Worm (Caenorhabditis elegans) whole organism, mixed stage, embryonic: ENCODE results near the gene nspc-4.

Source experiments
- ceh-43 ChIP-seq: fragments of 200-800 bp; sonication (Bioruptor generic); optimal IDR thresholded peaks from 2 replicates; lab custom pipeline; 2018; ENCODE audit warnings: mild to moderate bottlenecking, missing genetic modification characterization, moderate library complexity, missing compliant biosample characterization
- elt-1 ChIP-seq: sonication (generic microtip); optimal IDR thresholded peaks from 2 replicates; lab custom pipeline; 2017; ENCODE audit warnings: missing genetic modification characterization, mild to moderate bottlenecking, missing compliant biosample characterization, antibody characterized with exemption, moderate library complexity, borderline replicate concordance; ENCODE audit not compliant: insufficient read depth
- mab-5 ChIP-seq: fragments of 150-350 bp; optimal IDR thresholded peaks from 2 replicates; lab custom pipeline; 2014; ENCODE audit warnings: missing biosample characterization, missing genetic modification characterization
- mls-2 ChIP-seq: sonication (generic microtip); optimal IDR thresholded peaks from 2 replicates; lab custom pipeline; 2016; ENCODE audit warnings: mild to moderate bottlenecking, missing genetic modification characterization, moderate library complexity, missing compliant biosample characterization
- nhr-12 ChIP-seq: fragments of 150-350 bp; optimal IDR thresholded peaks from 2 replicates; lab custom pipeline; 2014; ENCODE audit warnings: missing biosample characterization, missing genetic modification characterization
- nhr-76 ChIP-seq: sonication (generic microtip); optimal IDR thresholded peaks from 2 replicates; lab custom pipeline; 2017; ENCODE audit warnings: missing biosample characterization, missing genetic modification characterization
- pha-4 ChIP-seq: fragments of 150-350 bp; optimal IDR thresholded peaks from 2 replicates; lab custom pipeline; 2018; ENCODE audit warnings: missing biosample characterization, missing genetic modification reagents, missing genetic modification characterization
- unc-39 ChIP-seq: fragments of 150-350 bp; optimal IDR thresholded peaks from 2 replicates; lab custom pipeline; 2014; ENCODE audit warnings: missing biosample characterization, missing genetic modification characterization
- unc-62 ChIP-seq: fragments of 150-350 bp; optimal IDR thresholded peaks from 2 replicates; lab custom pipeline; 2014; ENCODE audit warnings: missing biosample characterization, missing genetic modification reagents, missing genetic modification characterization
- ztf-11 ChIP-seq: fragments of 150-350 bp; optimal IDR thresholded peaks from 2 replicates; lab custom pipeline; 2014; ENCODE audit warnings: missing biosample characterization, missing genetic modification characterization

DNA sequence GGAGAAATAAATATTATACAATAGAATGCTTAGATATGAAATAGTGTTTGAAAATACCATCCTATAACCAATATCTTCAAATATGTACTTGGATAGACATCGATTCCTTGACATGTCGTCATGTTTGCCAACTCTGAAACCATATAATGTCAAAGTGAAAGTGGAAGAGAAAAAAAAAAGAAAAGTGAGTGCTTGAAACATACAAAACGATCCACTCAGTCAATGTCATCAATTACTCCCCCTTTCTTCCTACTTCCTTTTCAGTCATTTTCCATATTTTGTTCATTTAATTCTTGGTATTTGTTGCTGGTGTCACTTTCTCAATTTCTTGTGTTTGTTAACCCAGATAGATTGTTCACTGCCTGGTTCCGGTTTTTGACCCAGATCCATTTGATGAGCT, 42.1 kb upstream of the nspc-4 start, which contains the start of gene F18E9.4:
- TF ChIP-seq mab-5: no peak
- no peak for TF ChIP-seq unc-62
- no peak for TF ChIP-seq mls-2 (tag; lab: Kevin White, UChicago)
- no peak for TF ChIP-seq ztf-11 (tag; lab: Kevin White, UChicago)
- no peak for TF ChIP-seq unc-39 (tag; lab: Kevin White, UChicago)
- TF ChIP-seq pha-4 (tag; lab: Kevin White, UChicago): no peak
- TF ChIP-seq ceh-43 (GFP tag; lab: Kevin White, UChicago): no peak
- no peak for TF ChIP-seq elt-1
- no peak for TF ChIP-seq nhr-12 (tag; lab: Kevin White, UChicago)
- TF ChIP-seq nhr-76 (tag; lab: Kevin White, UChicago): no peak
